Worm (Caenorhabditis elegans) whole organism, L1 larva: Measurements from ENCODE around the gene ZK180.7.

Experiments used
- C16A3.4 ChIP-seq: fragments of 150-350 bp; optimal IDR thresholded peaks from 2 replicates; lab custom pipeline; 2014; ENCODE audit warnings: missing biosample characterization, missing genetic modification characterization
- C34B4.2 ChIP-seq: sonication (generic microtip); optimal IDR thresholded peaks from 2 replicates; lab custom pipeline; 2017; ENCODE audit warnings: mild to moderate bottlenecking, missing genetic modification characterization, missing compliant biosample characterization
- F16B12.6 ChIP-seq: fragments of 150-350 bp; optimal IDR thresholded peaks from 2 replicates; lab custom pipeline; 2014; ENCODE audit warnings: missing biosample characterization, missing genetic modification characterization
- Y116A8C.19 ChIP-seq: sonication (generic microtip); optimal IDR thresholded peaks from 2 replicates; lab custom pipeline; 2016; ENCODE audit warnings: missing compliant biosample characterization, missing genetic modification characterization, borderline replicate concordance
- aha-1 ChIP-seq: fragments of 150-350 bp; optimal IDR thresholded peaks from 2 replicates; lab custom pipeline; 2014; ENCODE audit warnings: missing biosample characterization, missing genetic modification characterization
- ama-1 ChIP-seq: fragments of 150-350 bp; optimal IDR thresholded peaks from 2 replicates; lab custom pipeline; 2014
- blmp-1 ChIP-seq: fragments of 150-350 bp; optimal IDR thresholded peaks from 2 replicates; lab custom pipeline; 2014; ENCODE audit warnings: missing biosample characterization, missing genetic modification characterization
- ceh-63 ChIP-seq: fragments of 200-800 bp; sonication (Bioruptor generic); optimal IDR thresholded peaks from 2 replicates; lab custom pipeline; 2018; ENCODE audit warnings: mild to moderate bottlenecking, missing genetic modification characterization, missing compliant biosample characterization
- ceh-82 ChIP-seq, 3 experiments: fragments of 150-350 bp in 1 of 3; sonication (generic microtip) in 2 of 3; optimal IDR thresholded peaks; 2 replicates each; lab custom pipeline; 2014 to 2017; ENCODE audit warnings: missing biosample characterization in 3 of 3, missing genetic modification characterization in 3 of 3
- ces-1 ChIP-seq: fragments of 150-350 bp; optimal IDR thresholded peaks from 2 replicates; lab custom pipeline; 2014; ENCODE audit warnings: missing biosample characterization, missing genetic modification reagents, missing genetic modification characterization
- dpl-1 ChIP-seq, 3 experiments: fragments of 150-350 bp in 2 of 3; sonication (generic microtip) in 1 of 3; optimal IDR thresholded peaks; 2 replicates each; lab custom pipeline; 2014 to 2017; ENCODE audit warnings: missing biosample characterization in 3 of 3, missing genetic modification characterization in 3 of 3, missing genetic modification reagents in 3 of 3
- dsc-1 ChIP-seq: sonication (generic microtip); optimal IDR thresholded peaks from 2 replicates; lab custom pipeline; 2016; ENCODE audit warnings: mild to moderate bottlenecking, missing genetic modification characterization, missing compliant biosample characterization
- efl-3 ChIP-seq: fragments of 200-800 bp; sonication (Bioruptor generic); optimal IDR thresholded peaks from 2 replicates; lab custom pipeline; 2018; ENCODE audit warnings: mild to moderate bottlenecking, missing genetic modification characterization, missing compliant biosample characterization
- elt-2 ChIP-seq: sonication (generic microtip); optimal IDR thresholded peaks from 2 replicates; lab custom pipeline; 2016; ENCODE audit warnings: missing genetic modification characterization, mild to moderate bottlenecking, inconsistent platforms, missing compliant biosample characterization, missing genetic modification reagents
- elt-3 ChIP-seq, 6 experiments: fragments of 150-350 bp in 1 of 6; sonication (generic microtip); optimal IDR thresholded peaks; 2 replicates each; lab custom pipeline; 2017 to 2018; ENCODE audit warnings: missing biosample characterization in 6 of 6, missing genetic modification characterization in 6 of 6, inconsistent platforms in 1 of 6
- ets-5 ChIP-seq: fragments of 200-800 bp; sonication (Bioruptor generic); IDR thresholded peaks from 2 replicates; pipeline ENCODE4 v1.3.6; 2022; ENCODE audit warnings: missing genetic modification characterization, missing compliant biosample characterization
- fkh-10 ChIP-seq: sonication (generic microtip); optimal IDR thresholded peaks from 2 replicates; lab custom pipeline; 2017; ENCODE audit warnings: missing biosample characterization, missing genetic modification reagents, missing genetic modification characterization
- fkh-8 ChIP-seq: sonication (generic microtip); optimal IDR thresholded peaks from 2 replicates; lab custom pipeline; 2016; ENCODE audit warnings: mild to moderate bottlenecking, missing genetic modification characterization, missing compliant biosample characterization
- fos-1 ChIP-seq: fragments of 150-350 bp; optimal IDR thresholded peaks from 2 replicates; lab custom pipeline; 2014; ENCODE audit warnings: missing biosample characterization, missing genetic modification characterization
- irx-1 ChIP-seq: sonication (generic microtip); optimal IDR thresholded peaks from 2 replicates; lab custom pipeline; 2016; ENCODE audit warnings: missing genetic modification characterization, missing compliant biosample characterization
- isw-1 ChIP-seq: fragments of 200-800 bp; sonication (Bioruptor generic); IDR thresholded peaks from 2 replicates; pipeline ENCODE4 v1.3.6; 2022; ENCODE audit warnings: missing genetic modification characterization, missing compliant biosample characterization
- lin-14 ChIP-seq: fragments of 200-800 bp; sonication (Bioruptor generic); optimal IDR thresholded peaks from 2 replicates; lab custom pipeline; 2018; ENCODE audit warnings: mild to moderate bottlenecking, missing genetic modification characterization, moderate library complexity, missing compliant biosample characterization
- lin-15B ChIP-seq: fragments of 150-350 bp; sonication (generic microtip); optimal IDR thresholded peaks from 3 replicates; lab custom pipeline; 2014; ENCODE audit warnings: missing biosample characterization, missing genetic modification characterization
- lin-35 ChIP-seq, 2 experiments: fragments of 150-350 bp; optimal IDR thresholded peaks; 2 replicates each; lab custom pipeline; 2014; ENCODE audit warnings: missing biosample characterization in 2 of 2, missing genetic modification characterization in 2 of 2, missing genetic modification reagents in 2 of 2
- lir-3 ChIP-seq: sonication (generic microtip); optimal IDR thresholded peaks from 2 replicates; lab custom pipeline; 2016; ENCODE audit warnings: mild to moderate bottlenecking, missing genetic modification characterization, moderate library complexity, missing compliant biosample characterization; ENCODE audit not compliant: poor library complexity
- mab-9 ChIP-seq: fragments of 200-800 bp; sonication (Bioruptor generic); IDR thresholded peaks from 2 replicates; pipeline ENCODE4 v1.3.6; 2022; ENCODE audit warnings: missing genetic modification reagents, missing genetic modification characterization, missing compliant biosample characterization
- mdl-1 ChIP-seq, 2 experiments: fragments of 150-350 bp; optimal IDR thresholded peaks; 2 replicates each; lab custom pipeline; 2014 to 2017; ENCODE audit warnings: missing biosample characterization in 2 of 2, missing genetic modification characterization in 2 of 2, inconsistent platforms in 1 of 2
- mef-2 ChIP-seq: fragments of 150-350 bp; optimal IDR thresholded peaks from 2 replicates; lab custom pipeline; 2014; ENCODE audit warnings: missing biosample characterization, missing genetic modification characterization
- mep-1 ChIP-seq: fragments of 150-350 bp; optimal IDR thresholded peaks from 2 replicates; lab custom pipeline; 2014; ENCODE audit warnings: missing biosample characterization, missing genetic modification characterization
- nhr-12 ChIP-seq: sonication (generic microtip); optimal IDR thresholded peaks from 2 replicates; lab custom pipeline; 2017; ENCODE audit warnings: missing biosample characterization, missing genetic modification characterization
- nhr-19 ChIP-seq: fragments of 200-800 bp; sonication (Bioruptor generic); conservative IDR thresholded peaks from 2 replicates; pipeline ENCODE4 v1.3.6; 2022; ENCODE audit warnings: missing genetic modification characterization, missing compliant biosample characterization
- nhr-20 ChIP-seq: sonication (generic microtip); optimal IDR thresholded peaks from 2 replicates; lab custom pipeline; 2016; ENCODE audit warnings: mild to moderate bottlenecking, missing genetic modification characterization, missing compliant biosample characterization
- nhr-71 ChIP-seq: sonication (generic microtip); optimal IDR thresholded peaks from 2 replicates; lab custom pipeline; 2016; ENCODE audit warnings: mild to moderate bottlenecking, missing genetic modification characterization, moderate library complexity, missing compliant biosample characterization
- nhr-77 ChIP-seq: fragments of 150-350 bp; optimal IDR thresholded peaks from 2 replicates; lab custom pipeline; 2014; ENCODE audit warnings: missing biosample characterization, missing genetic modification characterization
- nhr-85 ChIP-seq: sonication (generic microtip); peaks from one replicate; lab custom pipeline; 2016; ENCODE audit warnings: missing genetic modification characterization, inconsistent platforms, missing compliant biosample characterization
- nhr-90 ChIP-seq: sonication (generic microtip); optimal IDR thresholded peaks from 2 replicates; lab custom pipeline; 2016; ENCODE audit warnings: mild to moderate bottlenecking, missing genetic modification characterization, missing compliant biosample characterization; ENCODE audit not compliant: poor library complexity
- pax-3 ChIP-seq: fragments of 200-800 bp; sonication (Bioruptor generic); optimal IDR thresholded peaks from 2 replicates; lab custom pipeline; 2018; ENCODE audit warnings: mild to moderate bottlenecking, missing genetic modification characterization, moderate library complexity, missing compliant biosample characterization
- pqm-1 ChIP-seq: sonication (generic microtip); optimal IDR thresholded peaks from 3 replicates; lab custom pipeline; 2017; ENCODE audit warnings: missing biosample characterization, missing genetic modification characterization
- skn-1 ChIP-seq: fragments of 150-350 bp; optimal IDR thresholded peaks from 2 replicates; lab custom pipeline; 2014; ENCODE audit warnings: missing biosample characterization, missing genetic modification characterization
- snpc-4 ChIP-seq: fragments of 150-350 bp; optimal IDR thresholded peaks from 2 replicates; lab custom pipeline; 2014; ENCODE audit warnings: missing biosample characterization, missing genetic modification characterization
- snu-23 ChIP-seq: sonication (generic microtip); optimal IDR thresholded peaks from 2 replicates; lab custom pipeline; 2016; ENCODE audit warnings: missing genetic modification characterization, missing compliant biosample characterization
- sox-4 ChIP-seq: sonication (generic microtip); optimal IDR thresholded peaks from 2 replicates; lab custom pipeline; 2016; ENCODE audit warnings: missing genetic modification characterization, missing compliant biosample characterization
- sptf-1 ChIP-seq: fragments of 150-350 bp; optimal IDR thresholded peaks from 2 replicates; lab custom pipeline; 2014; ENCODE audit warnings: missing biosample characterization, missing genetic modification characterization
- swsn-7 ChIP-seq: sonication (generic microtip); optimal IDR thresholded peaks from 2 replicates; lab custom pipeline; 2016; ENCODE audit warnings: missing genetic modification characterization, missing compliant biosample characterization
- tbx-2 ChIP-seq: sonication (generic microtip); optimal IDR thresholded peaks from 2 replicates; lab custom pipeline; 2016; ENCODE audit warnings: missing genetic modification characterization, missing compliant biosample characterization
- unc-98 ChIP-seq: fragments of 200-800 bp; sonication (Bioruptor generic); IDR thresholded peaks from 2 replicates; pipeline ENCODE4 v1.3.6; 2022; ENCODE audit warnings: missing genetic modification characterization, missing compliant biosample characterization

Gene ZK180.7

ce11 chrIV:4469770-4470709, 20.3 kb upstream of the ZK180.7 start (continued):
- peak; percentile 72 for TF ChIP-seq nhr-20 (tag; lab: Kevin White, UChicago)
- TF ChIP-seq dsc-1, result no peak
- peak; percentile 44 for TF ChIP-seq nhr-90 (tag; lab: Kevin White, UChicago)
- peak; percentile 59 for TF ChIP-seq elt-2 (tag; lab: Kevin White, UChicago)
- no peak for TF ChIP-seq ceh-63
- TF ChIP-seq tbx-2, result peak; percentile 63
- TF ChIP-seq mdl-1 (tag; optimal IDR thresholded peaks at IDR 0.05; lab: Kevin White, UChicago), result peak in 1 of 2 experiments; percentile 93
- TF ChIP-seq nhr-85 (tag; lab: Kevin White, UChicago), result peak; percentile 71
- no peak for TF ChIP-seq aha-1 (tag; lab: Kevin White, UChicago)
- peak; percentile 39 for TF ChIP-seq mep-1
- TF ChIP-seq unc-98 (GFP tag; lab: Robert Waterston, UW), result 0 out of 2 replicates have a peak, but pooled peaks have one; percentile 26
- no peak for TF ChIP-seq nhr-12
- TF ChIP-seq fkh-8 (tag; lab: Kevin White, UChicago), result peak; percentile 91
- TF ChIP-seq ama-1 (lab: Kevin White, UChicago), result peak; percentile 56
- TF ChIP-seq snu-23, result peak; percentile 78
- peak; percentile 47 for TF ChIP-seq sox-4 (tag; lab: Kevin White, UChicago)
- TF ChIP-seq C16A3.4 (tag; lab: Kevin White, UChicago), result peak; percentile 59
- no peak for TF ChIP-seq sptf-1 (tag; lab: Kevin White, UChicago)
- no peak for TF ChIP-seq lin-15B
- TF ChIP-seq mef-2 (tag; lab: Kevin White, UChicago), result peak; percentile 3
- TF ChIP-seq lin-14 (GFP tag; lab: Kevin White, UChicago), result peak; percentile 94
- TF ChIP-seq fos-1 (tag; lab: Kevin White, UChicago), result no peak
- TF ChIP-seq isw-1 (GFP tag; lab: Robert Waterston, UW), result peak; percentile 41
- TF ChIP-seq nhr-19 (GFP tag; lab: Robert Waterston, UW), result peak; percentile 79
- peak; percentile 31 for TF ChIP-seq snpc-4 (tag; lab: Kevin White, UChicago)
- peak; percentile 85 for TF ChIP-seq fkh-10 (GFP tag; lab: Kevin White, UChicago)
- peak in 1 of 3 experiments; percentile 53 for TF ChIP-seq ceh-82 (tag; optimal IDR thresholded peaks at IDR 0.05; lab: Kevin White, UChicago)
- no peak for TF ChIP-seq efl-3 (GFP tag; lab: Kevin White, UChicago)
- no peak for TF ChIP-seq F16B12.6
- peak; percentile 64 for TF ChIP-seq swsn-7 (tag; lab: Kevin White, UChicago)
- peak; percentile 84 for TF ChIP-seq nhr-71 (tag; lab: Kevin White, UChicago)
- no peak for TF ChIP-seq mab-9 (GFP tag; lab: Robert Waterston, UW)
- TF ChIP-seq skn-1 (tag; lab: Kevin White, UChicago), result peak; percentile 12
- TF ChIP-seq nhr-77 (tag; lab: Kevin White, UChicago), result no peak
- TF ChIP-seq irx-1 (tag; lab: Kevin White, UChicago), result peak; percentile 28
- peak; percentile 70 to 72 for TF ChIP-seq lin-35 (GFP tag; optimal IDR thresholded peaks at IDR 0.05; lab: Kevin White, UChicago)
- TF ChIP-seq elt-3 (tag; optimal IDR thresholded peaks at IDR 0.05; lab: Kevin White, UChicago), result no peak
- TF ChIP-seq blmp-1 (tag; lab: Kevin White, UChicago), result no peak
- peak; percentile 68 for TF ChIP-seq pax-3
- TF ChIP-seq lir-3 (tag; lab: Kevin White, UChicago), result peak; percentile 31
- no peak for TF ChIP-seq C34B4.2 (tag; lab: Kevin White, UChicago)
- TF ChIP-seq ets-5 (GFP tag; lab: Robert Waterston, UW), result no peak
- TF ChIP-seq pqm-1 (tag; lab: Kevin White, UChicago), result no peak
- no peak for TF ChIP-seq Y116A8C.19 (tag; lab: Kevin White, UChicago)
- TF ChIP-seq dpl-1 (GFP tag; optimal IDR thresholded peaks at IDR 0.05; lab: Kevin White, UChicago), result peak; percentile 39 to 49 (median 40)
- no peak for TF ChIP-seq ces-1 (GFP tag; lab: Kevin White, UChicago)
